Fruit fly (Drosophila melanogaster) whole organism, embryonic: ENCODE results near the gene Csk.

ENCODE experiments used
- BEAF-32 ChIP-seq: fragments of 200-800 bp; sonication (Bioruptor generic); optimal IDR thresholded peaks from 3 replicates; lab custom pipeline; 2017; ENCODE audit warnings: missing biosample characterization, missing genetic modification characterization, mild to moderate bottlenecking, moderate library complexity, missing genetic modification reagents
- Bgb ChIP-seq: fragments of 200-800 bp; sonication (Bioruptor generic); IDR thresholded peaks from 2 replicates; pipeline ENCODE4 v1.3.6; 2022; ENCODE audit warnings: missing biosample characterization, missing genetic modification characterization; ENCODE audit not compliant: partially characterized antibody
- BtbVII ChIP-seq: fragments of 200-800 bp; sonication (Bioruptor generic); optimal IDR thresholded peaks from 3 replicates; lab custom pipeline; 2017; ENCODE audit warnings: missing biosample characterization, mild to moderate bottlenecking, missing genetic modification characterization
- CG10209 ChIP-seq: fragments of 200-800 bp; sonication (Bioruptor generic); optimal IDR thresholded peaks from 3 replicates; lab custom pipeline; 2017; ENCODE audit warnings: missing biosample characterization, mild to moderate bottlenecking, missing genetic modification characterization, missing genetic modification reagents
- CG12299 ChIP-seq: fragments of 200-800 bp; sonication (Bioruptor generic); optimal IDR thresholded peaks from 2 replicates; lab custom pipeline; 2018; ENCODE audit warnings: missing biosample characterization, mild to moderate bottlenecking, missing genetic modification characterization
- CG12659 ChIP-seq: fragments of 200-800 bp; sonication (Bioruptor generic); optimal IDR thresholded peaks from 3 replicates; lab custom pipeline; 2017; ENCODE audit warnings: mild to moderate bottlenecking, missing biosample characterization, missing genetic modification reagents, missing genetic modification characterization
- CG13894 ChIP-seq: fragments of 200-800 bp; sonication (Bioruptor generic); optimal IDR thresholded peaks from 3 replicates; lab custom pipeline; 2018; ENCODE audit warnings: missing biosample characterization, mild to moderate bottlenecking, missing genetic modification characterization, moderate library complexity
- CG15479 ChIP-seq: fragments of 200-800 bp; sonication (Bioruptor generic); optimal IDR thresholded peaks from 3 replicates; lab custom pipeline; 2019; ENCODE audit warnings: missing biosample characterization, mild to moderate bottlenecking, missing genetic modification characterization, moderate library complexity
- CG2120 ChIP-seq: fragments of 200-800 bp; sonication (Bioruptor generic); optimal IDR thresholded peaks from 3 replicates; lab custom pipeline; 2016; ENCODE audit warnings: missing biosample characterization, missing genetic modification characterization
- CG31441 ChIP-seq: fragments of 200-800 bp; sonication (Bioruptor generic); IDR thresholded peaks from 2 replicates; pipeline ENCODE4 v1.3.6; 2022; ENCODE audit warnings: missing biosample characterization, missing genetic modification characterization
- CG32532 ChIP-seq: fragments of 200-800 bp; sonication (Bioruptor generic); IDR thresholded peaks from 2 replicates; pipeline ENCODE4 v1.3.6; 2022; ENCODE audit warnings: missing biosample characterization, missing genetic modification characterization
- CG34224 ChIP-seq: fragments of 200-800 bp; sonication (Bioruptor generic); IDR thresholded peaks from 3 replicates; pipeline ENCODE4 v1.3.6; 2022; ENCODE audit warnings: missing biosample characterization, missing genetic modification characterization; ENCODE audit not compliant: partially characterized antibody
- CG6791 ChIP-seq: fragments of 200-800 bp; sonication (Bioruptor generic); IDR thresholded peaks from 3 replicates; pipeline ENCODE4 v1.3.6; 2022; ENCODE audit warnings: missing biosample characterization, missing genetic modification characterization; ENCODE audit not compliant: partially characterized antibody
- CG6813 ChIP-seq: fragments of 200-800 bp; sonication (Bioruptor generic); optimal IDR thresholded peaks from 2 replicates; lab custom pipeline; 2017; ENCODE audit warnings: missing biosample characterization, missing genetic modification characterization, mild to moderate bottlenecking, moderate library complexity, missing genetic modification reagents
- CG7928 ChIP-seq: fragments of 200-800 bp; sonication (Bioruptor generic); optimal IDR thresholded peaks from 2 replicates; lab custom pipeline; 2017; ENCODE audit warnings: missing biosample characterization, mild to moderate bottlenecking, missing genetic modification characterization
- CG8478 ChIP-seq: fragments of >200 bp; optimal IDR thresholded peaks from 2 replicates; lab custom pipeline; 2018
- CG8765 ChIP-seq: fragments of 200-800 bp; sonication (Bioruptor generic); IDR thresholded peaks from 2 replicates; pipeline ENCODE4 v1.3.6; 2022; ENCODE audit warnings: missing biosample characterization, missing genetic modification characterization
- CG9876 ChIP-seq: fragments of 200-800 bp; sonication (Bioruptor generic); optimal IDR thresholded peaks from 2 replicates; lab custom pipeline; 2016; ENCODE audit warnings: missing biosample characterization, missing genetic modification characterization
- Chrac-16 ChIP-seq: fragments of 200-800 bp; sonication (Bioruptor generic); optimal IDR thresholded peaks from 3 replicates; lab custom pipeline; 2016; ENCODE audit warnings: missing biosample characterization, missing genetic modification characterization
- CrebB ChIP-seq: fragments of 200-800 bp; sonication (Bioruptor generic); optimal IDR thresholded peaks from 3 replicates; lab custom pipeline; 2018; ENCODE audit warnings: missing biosample characterization, mild to moderate bottlenecking, missing genetic modification characterization
- Dip3 ChIP-seq: fragments of 200-800 bp; sonication (Bioruptor generic); optimal IDR thresholded peaks from 3 replicates; lab custom pipeline; 2016; ENCODE audit warnings: missing biosample characterization, missing genetic modification characterization
- Doc3 ChIP-seq: fragments of 200-800 bp; sonication (Bioruptor generic); IDR thresholded peaks from 3 replicates; pipeline ENCODE4 v1.3.6; 2022; ENCODE audit warnings: missing biosample characterization, missing genetic modification characterization; ENCODE audit not compliant: partially characterized antibody
- Dp ChIP-seq: fragments of 200-800 bp; sonication (Bioruptor generic); optimal IDR thresholded peaks from 2 replicates; lab custom pipeline; 2018; ENCODE audit warnings: missing biosample characterization, mild to moderate bottlenecking, missing genetic modification characterization, moderate library complexity
- HLHmδ ChIP-seq: fragments of 200-800 bp; sonication (Bioruptor generic); optimal IDR thresholded peaks from 2 replicates; lab custom pipeline; 2018; ENCODE audit warnings: missing biosample characterization, mild to moderate bottlenecking, missing genetic modification characterization, moderate library complexity
- HmgZ ChIP-seq: fragments of 200-800 bp; sonication (Bioruptor generic); optimal IDR thresholded peaks from 2 replicates; lab custom pipeline; 2018; ENCODE audit warnings: missing biosample characterization, mild to moderate bottlenecking, missing genetic modification characterization
- Hsf ChIP-seq: fragments of 200-800 bp; sonication (Bioruptor generic); optimal IDR thresholded peaks from 3 replicates; lab custom pipeline; 2016; ENCODE audit warnings: missing biosample characterization, missing genetic modification characterization
- MBD-R2 ChIP-seq: fragments of 200-800 bp; sonication (Bioruptor generic); IDR thresholded peaks from 2 replicates; pipeline ENCODE4 v1.3.6; 2022; ENCODE audit warnings: missing biosample characterization, missing genetic modification characterization
- Med ChIP-seq: fragments of 200-800 bp; sonication (Bioruptor generic); peaks from one replicate; lab custom pipeline; 2016; ENCODE audit warnings: missing biosample characterization, missing genetic modification characterization, mild to moderate bottlenecking, inconsistent platforms, moderate library complexity
- Scr ChIP-seq: fragments of 200-800 bp; sonication (Bioruptor generic); IDR thresholded peaks from 2 replicates; pipeline ENCODE4 v1.3.6; 2022; ENCODE audit warnings: missing biosample characterization, missing genetic modification characterization; ENCODE audit not compliant: partially characterized antibody
- Sry-δ ChIP-seq: fragments of 200-800 bp; sonication (Bioruptor generic); optimal IDR thresholded peaks from 2 replicates; lab custom pipeline; 2016; ENCODE audit warnings: missing biosample characterization, missing genetic modification characterization
- ab ChIP-seq: fragments of 200-800 bp; sonication (Bioruptor generic); optimal IDR thresholded peaks from 2 replicates; lab custom pipeline; 2016; ENCODE audit warnings: missing biosample characterization, missing genetic modification characterization
- caup ChIP-seq: fragments of 200-800 bp; sonication (Bioruptor generic); optimal IDR thresholded peaks from 3 replicates; lab custom pipeline; 2017; ENCODE audit warnings: missing biosample characterization, mild to moderate bottlenecking, missing genetic modification characterization, moderate library complexity; ENCODE audit not compliant: severe bottlenecking
- chif ChIP-seq, 2 experiments: fragments of 200-800 bp; sonication (Bioruptor generic); optimal IDR thresholded peaks; 3 replicates each; lab custom pipeline; 2016; ENCODE audit warnings: missing biosample characterization in 2 of 2, missing genetic modification characterization in 2 of 2
- corto ChIP-seq: fragments of 200-800 bp; sonication (Bioruptor generic); optimal IDR thresholded peaks from 2 replicates; lab custom pipeline; 2016; ENCODE audit warnings: missing biosample characterization, mild to moderate bottlenecking, missing genetic modification characterization, moderate library complexity
- croc ChIP-seq: fragments of 200-800 bp; sonication (Bioruptor generic); conservative IDR thresholded peaks from 3 replicates; pipeline ENCODE4 v1.3.6; 2022; ENCODE audit warnings: missing biosample characterization, missing genetic modification characterization
- dpn ChIP-seq, 2 experiments: fragments of 200-800 bp; sonication (Bioruptor generic); optimal IDR thresholded peaks; 3 replicates each; lab custom pipeline; 2016; ENCODE audit warnings: missing biosample characterization in 2 of 2, missing genetic modification characterization in 2 of 2
- eyg ChIP-seq: fragments of 200-800 bp; sonication (Bioruptor generic); optimal IDR thresholded peaks from 3 replicates; lab custom pipeline; 2016; ENCODE audit warnings: missing biosample characterization, missing genetic modification characterization
- ftz-f1 ChIP-seq: fragments of 200-800 bp; sonication (Bioruptor generic); optimal IDR thresholded peaks from 2 replicates; lab custom pipeline; 2016; ENCODE audit warnings: missing biosample characterization, missing genetic modification characterization
- gfzf ChIP-seq: fragments of 200-800 bp; sonication (Bioruptor generic); optimal IDR thresholded peaks from 2 replicates; lab custom pipeline; 2016; ENCODE audit warnings: missing biosample characterization, mild to moderate bottlenecking, missing genetic modification characterization, moderate library complexity
- hkb ChIP-seq, 2 experiments: fragments of 200-800 bp in 1 of 2; fragments of >200 bp in 1 of 2; sonication (Bioruptor generic) in 1 of 2; IDR thresholded peaks in 1 of 2; optimal IDR thresholded peaks in 1 of 2; 2 replicates each; pipeline versions ENCODE4 v1.3.6 to Lab custom; 2017 to 2022; ENCODE audit warnings: missing biosample characterization in 1 of 2, missing genetic modification characterization in 1 of 2
- knrl ChIP-seq: fragments of 200-800 bp; sonication (Bioruptor generic); IDR thresholded peaks from 3 replicates; pipeline ENCODE4 v1.3.6; 2022; ENCODE audit warnings: missing biosample characterization, missing genetic modification characterization; ENCODE audit not compliant: partially characterized antibody
- lmd ChIP-seq: fragments of 200-800 bp; sonication (Bioruptor generic); IDR thresholded peaks from 2 replicates; pipeline ENCODE4 v1.3.6; 2022; ENCODE audit warnings: missing biosample characterization, missing genetic modification characterization
- mam ChIP-seq: fragments of 200-800 bp; sonication (Bioruptor generic); optimal IDR thresholded peaks from 3 replicates; lab custom pipeline; 2016; ENCODE audit warnings: missing biosample characterization, missing genetic modification characterization
- nmo ChIP-seq: fragments of 200-800 bp; sonication (Bioruptor generic); optimal IDR thresholded peaks from 2 replicates; lab custom pipeline; 2018; ENCODE audit warnings: missing biosample characterization, mild to moderate bottlenecking, missing genetic modification characterization, moderate library complexity
- otp ChIP-seq: fragments of 200-800 bp; sonication (Bioruptor generic); IDR thresholded peaks from 3 replicates; pipeline ENCODE4, ENCODE4 v1.3.6; 2022; ENCODE audit warnings: missing biosample characterization, missing genetic modification characterization
- pzg ChIP-seq: fragments of 200-800 bp; sonication (Bioruptor generic); optimal IDR thresholded peaks from 3 replicates; lab custom pipeline; 2018; ENCODE audit warnings: missing biosample characterization, mild to moderate bottlenecking, missing genetic modification characterization, moderate library complexity
- sna ChIP-seq: fragments of 200-800 bp; sonication (Bioruptor generic); IDR thresholded peaks from 2 replicates; pipeline ENCODE4 v1.3.6; 2022; ENCODE audit warnings: missing biosample characterization, missing genetic modification characterization; ENCODE audit not compliant: partially characterized antibody
- zen ChIP-seq: fragments of 200-800 bp; sonication (Bioruptor generic); optimal IDR thresholded peaks from 3 replicates; lab custom pipeline; 2018; ENCODE audit warnings: missing biosample characterization, mild to moderate bottlenecking, missing genetic modification characterization, moderate library complexity

The Csk gene

DNA sequence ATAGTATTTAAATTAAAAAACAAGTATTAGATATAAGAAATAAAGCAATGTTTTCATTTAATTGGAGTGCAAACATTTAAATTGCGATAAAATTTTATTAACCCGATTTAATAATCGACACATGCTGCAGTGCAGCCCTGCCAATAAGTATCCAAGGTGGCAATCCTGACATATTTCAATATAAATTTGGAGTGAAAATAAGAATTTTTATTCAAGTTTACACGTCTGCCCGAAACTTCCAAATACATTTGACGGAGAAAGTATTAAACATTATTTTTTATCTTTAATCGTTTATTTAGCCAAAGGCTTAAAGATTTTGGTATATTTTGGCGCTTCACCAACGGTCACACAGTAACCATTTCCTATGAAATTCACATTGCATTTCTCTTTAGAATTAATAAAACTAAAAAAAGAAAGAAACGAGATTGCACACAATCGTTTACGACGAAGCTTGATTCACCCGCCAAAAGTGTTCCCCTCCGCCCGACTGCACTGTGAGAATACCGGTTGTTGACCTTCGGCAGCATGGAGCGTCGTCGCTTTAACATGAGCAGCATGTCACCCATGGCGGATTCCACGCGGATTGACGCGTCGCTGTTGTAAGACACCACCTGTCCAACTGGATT lies 22.0 kb downstream of the Csk start, which contains the start of gene CG14712 (continued):
- peak; percentile 39 for TF ChIP-seq mam (GFP tag; lab: Kevin White, UChicago)
- 0 out of 3 replicates have a peak, but pooled peaks have one; percentile 40 for TF ChIP-seq CG6791 (GFP tag; lab: Robert Waterston, UW)
- TF ChIP-seq nmo (GFP tag; lab: Kevin White, UChicago), result peak; percentile 64
- TF ChIP-seq CG7928 (GFP tag; lab: Kevin White, UChicago), result peak; percentile 63
- TF ChIP-seq CG31441 (GFP tag; lab: Robert Waterston, UW), result no peak
- TF ChIP-seq CG12299 (tag; lab: Kevin White, UChicago), result peak; percentile 35
- peak; percentile 59; the same call in 1 of the 2 replicates for TF ChIP-seq Bgb
- no peak for TF ChIP-seq croc (GFP tag; lab: Robert Waterston, UW)
- TF ChIP-seq CG13894, result no peak
- no peak for TF ChIP-seq corto (GFP tag; lab: Kevin White, UChicago)
- TF ChIP-seq HmgZ (tag; lab: Kevin White, UChicago), result peak; percentile 55
- TF ChIP-seq ftz-f1 (GFP tag; lab: Kevin White, UChicago), result peak; percentile 75
- no peak for TF ChIP-seq CG15479 (GFP tag; lab: Kevin White, UChicago)
- peak; percentile 12 for TF ChIP-seq Hsf (GFP tag; lab: Kevin White, UChicago)
- TF ChIP-seq dpn (GFP tag; optimal IDR thresholded peaks at IDR 0.05; lab: Kevin White, UChicago), result no peak
- no peak for TF ChIP-seq caup (GFP tag; lab: Kevin White, UChicago)
- TF ChIP-seq CrebB (tag; lab: Kevin White, UChicago), result peak; percentile 16
- TF ChIP-seq knrl (GFP tag; lab: Robert Waterston, UW), result peak; percentile 50; the same call in 1 of the 3 replicates
- TF ChIP-seq hkb (optimal IDR thresholded peaks at IDR 0.05; lab: Kevin White, UChicago), result no peak
- peak; percentile 46 for TF ChIP-seq hkb (GFP tag; IDR thresholded peaks at IDR 0.05; lab: Robert Waterston, UW)
- no peak for TF ChIP-seq Dip3 (GFP tag; lab: Kevin White, UChicago)
- peak; percentile 66 for TF ChIP-seq BEAF-32
- no peak for TF ChIP-seq CG10209 (GFP tag; lab: Kevin White, UChicago)
- no peak for TF ChIP-seq CG8478 (lab: Kevin White, UChicago)
- TF ChIP-seq Chrac-16 (GFP tag; lab: Kevin White, UChicago), result no peak
- TF ChIP-seq BtbVII, result no peak
- no peak for TF ChIP-seq CG6813
- no peak for TF ChIP-seq ab (GFP tag; lab: Kevin White, UChicago)
- TF ChIP-seq HLHmδ, result no peak
- no peak for TF ChIP-seq eyg (GFP tag; lab: Kevin White, UChicago)

DNA sequence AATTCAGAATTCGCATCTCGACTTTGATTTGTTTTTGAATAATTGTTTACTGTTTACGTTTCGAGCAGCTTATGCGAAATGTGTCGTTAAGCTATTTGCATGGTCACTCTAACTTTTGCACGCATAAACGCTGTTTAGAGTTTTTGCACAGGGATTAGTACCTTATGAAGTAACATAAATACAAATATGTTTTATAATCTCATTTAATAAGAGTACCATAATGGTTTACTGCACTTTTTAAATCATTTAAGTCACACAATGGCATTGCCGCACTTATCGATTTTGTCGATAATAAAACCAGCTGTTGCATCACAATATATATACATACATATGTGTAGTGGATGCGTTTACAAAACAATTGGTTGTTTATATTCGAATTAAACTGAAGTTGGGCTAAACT lies 23.9 kb downstream of the Csk start, which contains the start of the genes CG6813 and CG18764:
CG6813 (minus strand) TSS at position 68 of the 400 bp plus-strand sequence.
CG18764 (plus strand) TSS at position 319 of the 400 bp plus-strand sequence.
- TF ChIP-seq lmd (GFP tag; lab: Robert Waterston, UW), result no peak
- no peak for TF ChIP-seq otp (GFP tag; lab: Robert Waterston, UW)
- 0 out of 3 replicates have a peak, but pooled peaks have one; percentile 29 for TF ChIP-seq CG34224 (GFP tag; lab: Robert Waterston, UW)
- TF ChIP-seq Scr (GFP tag; lab: Robert Waterston, UW), result peak; percentile 56
- peak; percentile 30 for TF ChIP-seq CG2120 (GFP tag; lab: Kevin White, UChicago)
- no peak for TF ChIP-seq CG32532 (GFP tag; lab: Robert Waterston, UW)
- TF ChIP-seq Dp, result peak; percentile 52
- TF ChIP-seq CG8765 (GFP tag; lab: Robert Waterston, UW), result no peak
- peak; percentile 38 for TF ChIP-seq pzg (GFP tag; lab: Kevin White, UChicago)
- TF ChIP-seq Med, result peak; percentile 72
- TF ChIP-seq sna (GFP tag; lab: Robert Waterston, UW), result peak; percentile 61; the same call in 1 of the 2 replicates
- TF ChIP-seq chif (GFP tag; optimal IDR thresholded peaks at IDR 0.05; lab: Kevin White, UChicago), result no peak
- TF ChIP-seq Sry-δ (GFP tag; lab: Kevin White, UChicago), result peak; percentile 3
- peak; percentile 26; the same call in 1 of the 3 replicates for TF ChIP-seq Doc3 (GFP tag; lab: Robert Waterston, UW)
- no peak for TF ChIP-seq CG9876
- TF ChIP-seq gfzf, result peak; percentile 45
- TF ChIP-seq MBD-R2 (GFP tag; lab: Robert Waterston, UW), result peak; percentile 72
- no peak for TF ChIP-seq zen (tag; lab: Kevin White, UChicago)
- peak; percentile 11 for TF ChIP-seq CG12659 (GFP tag; lab: Kevin White, UChicago)
